Fruit fly (Drosophila melanogaster) S2 (cell line): ENCODE results near the gene CG10116.
A peak's percentile ranks its signal among the peaks of the same experiment; 100 is the strongest.

ENCODE experiments used
- CG8478 ChIP-seq: fragments of >200 bp; optimal IDR thresholded peaks from 2 replicates; lab custom pipeline; 2018
- CTCF ChIP-seq, 2 experiments: fragments of >200 bp; optimal IDR thresholded peaks; 2 replicates each; lab custom pipeline; 2018

- TF ChIP-seq CTCF (optimal IDR thresholded peaks at IDR 0.05; lab: Kevin White, UChicago) (peak; percentile 29 to 49), CG8478 (lab: Kevin White, UChicago) (no peak)
Measured at dm6 chr3L:13502484-13503109, 45.6 kb upstream of the CG10116 start, which contains the start of gene Spt20.
